Fruit fly (Drosophila melanogaster): ENCODE data around the gene wb.

- TF ChIP-seq CG8478 (optimal IDR thresholded peaks at IDR 0.05) = no peak
- TF ChIP-seq CTCF (optimal IDR thresholded peaks at IDR 0.05) = no peak
Measured at dm6 chr2L:14292721-14293120, 29.9 kb downstream of the wb start.
